Fruit fly (Drosophila melanogaster): ENCODE results near the gene CG13689.

dm6 chr2L:606952-607351, 4.3 kb downstream of the CG13689 start:
- TF ChIP-seq psq (optimal IDR thresholded peaks at IDR 0.05), result no peak
- TF ChIP-seq Myc (optimal IDR thresholded peaks at IDR 0.05), result no peak
